Fruit fly (Drosophila melanogaster) whole organism, embryonic: ENCODE data around the gene CG15923.
A peak's percentile ranks its signal among the peaks of the same experiment; 100 is the strongest.

Experiments used
- Awh ChIP-seq: fragments of 200-800 bp; sonication (Bioruptor generic); IDR thresholded peaks from 2 replicates; pipeline ENCODE4, ENCODE4 v1.3.6; 2022; ENCODE audit warnings: missing biosample characterization, missing genetic modification characterization
- CG11504 ChIP-seq: fragments of 200-800 bp; sonication (Bioruptor generic); optimal IDR thresholded peaks from 3 replicates; lab custom pipeline; 2019; ENCODE audit warnings: missing biosample characterization, mild to moderate bottlenecking, missing genetic modification characterization, moderate library complexity
- CG11695 ChIP-seq: fragments of 200-800 bp; sonication (Bioruptor generic); IDR thresholded peaks from 3 replicates; pipeline ENCODE4 v1.3.6; 2022; ENCODE audit warnings: missing biosample characterization, missing genetic modification characterization
- CG12071 ChIP-seq: fragments of 200-800 bp; sonication (Bioruptor generic); optimal IDR thresholded peaks from 3 replicates; lab custom pipeline; 2018; ENCODE audit warnings: missing biosample characterization, mild to moderate bottlenecking, missing genetic modification characterization
- CG12155 ChIP-seq: fragments of 200-800 bp; sonication (Bioruptor generic); optimal IDR thresholded peaks from 3 replicates; lab custom pipeline; 2016; ENCODE audit warnings: missing biosample characterization, missing genetic modification characterization
- CG13287 ChIP-seq: fragments of 200-800 bp; sonication (Bioruptor generic); IDR thresholded peaks from 2 replicates; pipeline ENCODE4 v1.3.6; 2022; ENCODE audit warnings: missing biosample characterization, missing genetic modification characterization; ENCODE audit not compliant: partially characterized antibody
- CG13894 ChIP-seq: fragments of 200-800 bp; sonication (Bioruptor generic); optimal IDR thresholded peaks from 3 replicates; lab custom pipeline; 2018; ENCODE audit warnings: missing biosample characterization, mild to moderate bottlenecking, missing genetic modification characterization, moderate library complexity
- CG17186 ChIP-seq: fragments of 200-800 bp; sonication (Bioruptor generic); optimal IDR thresholded peaks from 3 replicates; lab custom pipeline; 2017; ENCODE audit warnings: missing biosample characterization, missing genetic modification reagents, missing genetic modification characterization
- CG17829 ChIP-seq: fragments of 200-800 bp; optimal IDR thresholded peaks from 2 replicates; lab custom pipeline; 2019; ENCODE audit warnings: missing biosample characterization, mild to moderate bottlenecking, missing genetic modification characterization, moderate library complexity
- CG2116 ChIP-seq: fragments of 200-800 bp; sonication (Bioruptor generic); optimal IDR thresholded peaks from 3 replicates; lab custom pipeline; 2018; ENCODE audit warnings: missing biosample characterization, mild to moderate bottlenecking, missing genetic modification characterization
- CG30403 ChIP-seq: fragments of 200-800 bp; sonication (Bioruptor generic); optimal IDR thresholded peaks from 3 replicates; lab custom pipeline; 2016; ENCODE audit warnings: missing biosample characterization, missing genetic modification characterization
- CG31388 ChIP-seq: fragments of 200-800 bp; sonication (Bioruptor generic); optimal IDR thresholded peaks from 2 replicates; lab custom pipeline; 2016; ENCODE audit warnings: missing biosample characterization, missing genetic modification characterization
- CG3163 ChIP-seq: fragments of 200-800 bp; sonication (Bioruptor generic); optimal IDR thresholded peaks from 3 replicates; lab custom pipeline; 2016; ENCODE audit warnings: missing biosample characterization, missing genetic modification characterization
- CG3281 ChIP-seq: fragments of 200-800 bp; sonication (Bioruptor generic); optimal IDR thresholded peaks from 3 replicates; lab custom pipeline; 2017; ENCODE audit warnings: missing biosample characterization, mild to moderate bottlenecking, missing genetic modification characterization
- CG3407 ChIP-seq: fragments of 200-800 bp; sonication (Bioruptor generic); optimal IDR thresholded peaks from 2 replicates; lab custom pipeline; 2018; ENCODE audit warnings: missing biosample characterization, mild to moderate bottlenecking, missing genetic modification characterization
- CG34422 ChIP-seq: fragments of 200-800 bp; sonication (Bioruptor generic); IDR thresholded peaks from 3 replicates; pipeline ENCODE4 v1.3.6; 2022; ENCODE audit warnings: missing biosample characterization, missing genetic modification characterization
- CG4424 ChIP-seq: fragments of 200-800 bp; sonication (Bioruptor generic); optimal IDR thresholded peaks from 3 replicates; lab custom pipeline; 2016; ENCODE audit warnings: missing biosample characterization, missing genetic modification characterization
- CG4707 ChIP-seq: fragments of 200-800 bp; sonication (Bioruptor generic); optimal IDR thresholded peaks from 2 replicates; lab custom pipeline; 2018; ENCODE audit warnings: missing biosample characterization, mild to moderate bottlenecking, missing genetic modification characterization, moderate library complexity
- CG6813 ChIP-seq: fragments of 200-800 bp; sonication (Bioruptor generic); optimal IDR thresholded peaks from 2 replicates; lab custom pipeline; 2017; ENCODE audit warnings: missing biosample characterization, missing genetic modification characterization, mild to moderate bottlenecking, moderate library complexity, missing genetic modification reagents
- CG7357 ChIP-seq: fragments of 200-800 bp; sonication (Bioruptor generic); IDR thresholded peaks from 3 replicates; pipeline ENCODE4 v1.3.6; 2022; ENCODE audit warnings: missing biosample characterization, missing genetic modification characterization
- CG7839 ChIP-seq: fragments of 200-800 bp; sonication (Bioruptor generic); optimal IDR thresholded peaks from 3 replicates; lab custom pipeline; 2018; ENCODE audit warnings: missing biosample characterization, mild to moderate bottlenecking, missing genetic modification characterization, moderate library complexity
- CG7987 ChIP-seq: fragments of 200-800 bp; sonication (Bioruptor generic); optimal IDR thresholded peaks from 2 replicates; lab custom pipeline; 2018; ENCODE audit warnings: missing biosample characterization, mild to moderate bottlenecking, missing genetic modification characterization, moderate library complexity
- CG8089 ChIP-seq: fragments of 200-800 bp; sonication (Bioruptor generic); optimal IDR thresholded peaks from 3 replicates; lab custom pipeline; 2016; ENCODE audit warnings: missing biosample characterization, missing genetic modification characterization
- CG8359 ChIP-seq: fragments of 200-800 bp; sonication (Bioruptor generic); optimal IDR thresholded peaks from 2 replicates; lab custom pipeline; 2017; ENCODE audit warnings: missing biosample characterization, mild to moderate bottlenecking, missing genetic modification characterization, borderline replicate concordance
- CG9797 ChIP-seq: fragments of 200-800 bp; sonication (Bioruptor generic); optimal IDR thresholded peaks from 3 replicates; lab custom pipeline; 2018; ENCODE audit warnings: missing biosample characterization, mild to moderate bottlenecking, missing genetic modification characterization
- CG9932 ChIP-seq: fragments of 200-800 bp; sonication (Bioruptor generic); IDR thresholded peaks from 2 replicates; pipeline ENCODE4 v1.3.6; 2022; ENCODE audit warnings: missing biosample characterization, missing genetic modification characterization
- D19B ChIP-seq: fragments of 200-800 bp; sonication (Bioruptor generic); optimal IDR thresholded peaks from 2 replicates; lab custom pipeline; 2017; ENCODE audit warnings: missing biosample characterization, mild to moderate bottlenecking, missing genetic modification characterization
- HLH3B ChIP-seq: fragments of 200-800 bp; sonication (Bioruptor generic); IDR thresholded peaks from 2 replicates; pipeline ENCODE4 v1.3.6; 2022; ENCODE audit warnings: missing biosample characterization, missing genetic modification characterization
- Max ChIP-seq: fragments of 200-800 bp; sonication (Bioruptor generic); optimal IDR thresholded peaks from 2 replicates; lab custom pipeline; 2016; ENCODE audit warnings: missing biosample characterization, mild to moderate bottlenecking, missing genetic modification characterization
- Rfx ChIP-seq: fragments of 200-800 bp; sonication (Bioruptor generic); IDR thresholded peaks from 2 replicates; pipeline ENCODE4 v1.3.6; 2022; ENCODE audit warnings: missing biosample characterization, missing genetic modification characterization
- Ssrp ChIP-seq: fragments of 200-800 bp; sonication (Bioruptor generic); optimal IDR thresholded peaks from 2 replicates; lab custom pipeline; 2018; ENCODE audit warnings: missing biosample characterization, mild to moderate bottlenecking, missing genetic modification characterization, moderate library complexity
- Xbp1 ChIP-seq: fragments of 200-800 bp; sonication (Bioruptor generic); optimal IDR thresholded peaks from 3 replicates; lab custom pipeline; 2016; ENCODE audit warnings: missing biosample characterization, mild to moderate bottlenecking, missing genetic modification characterization
- ash1 ChIP-seq: fragments of 200-800 bp; sonication (Bioruptor generic); optimal IDR thresholded peaks from 2 replicates; lab custom pipeline; 2018; ENCODE audit warnings: missing biosample characterization, mild to moderate bottlenecking, missing genetic modification characterization
- cato ChIP-seq: fragments of 200-800 bp; sonication (Bioruptor generic); optimal IDR thresholded peaks from 2 replicates; lab custom pipeline; 2016; ENCODE audit warnings: missing biosample characterization, missing genetic modification characterization, borderline replicate concordance
- chm ChIP-seq: fragments of 200-800 bp; sonication (Bioruptor generic); IDR thresholded peaks from 2 replicates; pipeline ENCODE4 v1.3.6; 2022; ENCODE audit warnings: missing biosample characterization, missing genetic modification characterization
- fru ChIP-seq: fragments of >200 bp; optimal IDR thresholded peaks from 2 replicates; lab custom pipeline; 2017
- gcm2 ChIP-seq: fragments of 200-800 bp; sonication (Bioruptor generic); optimal IDR thresholded peaks from 2 replicates; lab custom pipeline; 2016; ENCODE audit warnings: missing biosample characterization, missing genetic modification characterization
- grn ChIP-seq: fragments of 200-800 bp; sonication (Bioruptor generic); optimal IDR thresholded peaks from 3 replicates; lab custom pipeline; 2017; ENCODE audit warnings: missing biosample characterization, missing genetic modification characterization
- gro ChIP-seq: fragments of 200-800 bp; sonication (Bioruptor generic); optimal IDR thresholded peaks from 2 replicates; lab custom pipeline; 2016; ENCODE audit warnings: missing biosample characterization, missing genetic modification characterization
- her ChIP-seq: fragments of 200-800 bp; sonication (Bioruptor generic); optimal IDR thresholded peaks from 2 replicates; lab custom pipeline; 2016; ENCODE audit warnings: missing biosample characterization, missing genetic modification characterization
- inv ChIP-seq: fragments of 200-800 bp; sonication (Bioruptor generic); IDR thresholded peaks from 2 replicates; pipeline ENCODE4 v1.3.6; 2022; ENCODE audit warnings: missing biosample characterization, missing genetic modification characterization; ENCODE audit not compliant: partially characterized antibody
- luna ChIP-seq: fragments of 200-800 bp; sonication (Bioruptor generic); optimal IDR thresholded peaks from 2 replicates; lab custom pipeline; 2016; ENCODE audit warnings: missing biosample characterization, missing genetic modification characterization
- mam ChIP-seq: fragments of 200-800 bp; sonication (Bioruptor generic); optimal IDR thresholded peaks from 3 replicates; lab custom pipeline; 2016; ENCODE audit warnings: missing biosample characterization, missing genetic modification characterization
- salm ChIP-seq: fragments of 200-800 bp; sonication (Bioruptor generic); optimal IDR thresholded peaks from 2 replicates; lab custom pipeline; 2018; ENCODE audit warnings: missing biosample characterization, mild to moderate bottlenecking, missing genetic modification characterization
- sens ChIP-seq: fragments of 200-800 bp; sonication (Bioruptor generic); peaks from one replicate; lab custom pipeline; 2016; ENCODE audit warnings: missing biosample characterization, missing genetic modification characterization
- sug ChIP-seq: fragments of 200-800 bp; optimal IDR thresholded peaks from 2 replicates; lab custom pipeline; 2019; ENCODE audit warnings: missing biosample characterization, mild to moderate bottlenecking, missing genetic modification characterization, moderate library complexity
- tap ChIP-seq: fragments of 200-800 bp; optimal IDR thresholded peaks from 3 replicates; lab custom pipeline; 2019; ENCODE audit warnings: missing biosample characterization, mild to moderate bottlenecking, missing genetic modification characterization, moderate library complexity
- tgo ChIP-seq: fragments of 200-800 bp; sonication (Bioruptor generic); IDR thresholded peaks from 3 replicates; pipeline ENCODE4 v1.3.6; 2022; ENCODE audit warnings: missing biosample characterization, missing genetic modification characterization
- tna ChIP-seq: fragments of 200-800 bp; sonication (Bioruptor generic); IDR thresholded peaks from 2 replicates; pipeline ENCODE4 v1.3.6; 2022; ENCODE audit warnings: missing biosample characterization, missing genetic modification characterization; ENCODE audit not compliant: partially characterized antibody
- toy ChIP-seq: fragments of 200-800 bp; sonication (Bioruptor generic); IDR thresholded peaks from 2 replicates; pipeline ENCODE4 v1.3.6; 2022; ENCODE audit warnings: missing biosample characterization, missing genetic modification characterization
- unc-4 ChIP-seq: fragments of 200-800 bp; sonication (Bioruptor generic); IDR thresholded peaks from 2 replicates; pipeline ENCODE4 v1.3.6; 2022; ENCODE audit warnings: missing biosample characterization, missing genetic modification characterization; ENCODE audit not compliant: partially characterized antibody
- zen ChIP-seq: fragments of 200-800 bp; sonication (Bioruptor generic); optimal IDR thresholded peaks from 3 replicates; lab custom pipeline; 2018; ENCODE audit warnings: missing biosample characterization, mild to moderate bottlenecking, missing genetic modification characterization, moderate library complexity

Gene CG15923

dm6 chr3R:20574535-20574980 lies 42.1 kb downstream of the CG15923 start (continued):
- TF ChIP-seq Rfx (GFP tag; lab: Robert Waterston, UW) (peak; percentile 15; the same call in 1 of the 2 replicates), toy (no peak), CG17829 (tag; lab: Kevin White, UChicago) (peak; percentile 65), mam (no peak), CG3281 (no peak), CG34422 (GFP tag; lab: Robert Waterston, UW) (peak; percentile 46; the same call in 1 of the 3 replicates), sug (tag; lab: Kevin White, UChicago) (peak; percentile 90), Awh (GFP tag; lab: Robert Waterston, UW) (peak; percentile 67; the same call in 1 of the 2 replicates), grn (peak; percentile 83), zen (tag; lab: Kevin White, UChicago) (peak; percentile 36), CG9797 (no peak), ash1 (GFP tag; lab: Kevin White, UChicago) (no peak), Xbp1 (GFP tag; lab: Kevin White, UChicago) (no peak), CG6813 (GFP tag; lab: Kevin White, UChicago) (no peak), CG8359 (GFP tag; lab: Kevin White, UChicago) (no peak), sens (GFP tag; lab: Kevin White, UChicago) (peak; percentile 54), D19B (GFP tag; lab: Kevin White, UChicago) (no peak), gro (GFP tag; lab: Kevin White, UChicago) (peak; percentile 49), tap (tag; lab: Kevin White, UChicago) (no peak), CG12155 (no peak), CG3407 (GFP tag; lab: Kevin White, UChicago) (no peak), CG4707 (no peak), CG30403 (no peak), tna (GFP tag; lab: Robert Waterston, UW) (0 out of 2 replicates have a peak, but pooled peaks have one; percentile 45), CG8089 (GFP tag; lab: Kevin White, UChicago) (no peak), CG3163 (GFP tag; lab: Kevin White, UChicago) (peak; percentile 29), CG11504 (tag; lab: Kevin White, UChicago) (no peak), unc-4 (GFP tag; lab: Robert Waterston, UW) (0 out of 2 replicates have a peak, but pooled peaks have one; percentile 38), inv (GFP tag; lab: Robert Waterston, UW) (no peak), tgo (GFP tag; lab: Robert Waterston, UW) (no peak), CG4424 (GFP tag; lab: Kevin White, UChicago) (no peak), CG9932 (GFP tag; lab: Robert Waterston, UW) (peak; percentile 34; the same call in 1 of the 2 replicates), CG12071 (peak; percentile 33), CG7987 (GFP tag; lab: Kevin White, UChicago) (peak; percentile 30), CG11695 (GFP tag; lab: Robert Waterston, UW) (no peak), CG2116 (GFP tag; lab: Kevin White, UChicago) (peak; percentile 2), HLH3B (GFP tag; lab: Robert Waterston, UW) (no peak), chm (peak; percentile 62)
- TF ChIP-seq, all 482 proteins: peak for 118

dm6 chr3R:20573326-20573725 lies 43.4 kb downstream of the CG15923 start:
- no peak for TF ChIP-seq CG13287 (GFP tag; lab: Robert Waterston, UW)
- no peak for TF ChIP-seq CG17186 (GFP tag; lab: Kevin White, UChicago)
- TF ChIP-seq luna (GFP tag; lab: Kevin White, UChicago), result no peak
- no peak for TF ChIP-seq fru (lab: Kevin White, UChicago)
- no peak for TF ChIP-seq grn
- no peak for TF ChIP-seq her (GFP tag; lab: Kevin White, UChicago)
- peak; percentile 33 for TF ChIP-seq CG7839
- no peak for TF ChIP-seq cato (GFP tag; lab: Kevin White, UChicago)
- no peak for TF ChIP-seq gcm2 (GFP tag; lab: Kevin White, UChicago)
- TF ChIP-seq sens (GFP tag; lab: Kevin White, UChicago), result peak; percentile 76
- TF ChIP-seq Ssrp (tag; lab: Kevin White, UChicago), result peak; percentile 37
- TF ChIP-seq CG7357 (GFP tag; lab: Robert Waterston, UW), result no peak
- no peak for TF ChIP-seq CG13894
- TF ChIP-seq CG31388 (GFP tag; lab: Kevin White, UChicago), result no peak
- TF ChIP-seq salm (tag; lab: Kevin White, UChicago), result no peak
- TF ChIP-seq Max (GFP tag; lab: Kevin White, UChicago), result no peak
